Fruit fly (Drosophila melanogaster) whole organism, embryonic: ENCODE data around the gene CG32298.

Experiments
- Ada2b ChIP-seq: fragments of 200-800 bp; sonication (Bioruptor generic); IDR thresholded peaks from 2 replicates; pipeline ENCODE4 v1.3.6; 2022; ENCODE audit warnings: missing biosample characterization, missing genetic modification characterization
- Atf6 ChIP-seq: fragments of 200-800 bp; sonication (Bioruptor generic); IDR thresholded peaks from 2 replicates; pipeline ENCODE4 v1.3.6; 2022; ENCODE audit warnings: missing biosample characterization, missing genetic modification characterization
- BtbVII ChIP-seq: fragments of 200-800 bp; sonication (Bioruptor generic); optimal IDR thresholded peaks from 3 replicates; lab custom pipeline; 2017; ENCODE audit warnings: missing biosample characterization, mild to moderate bottlenecking, missing genetic modification characterization
- CG10209 ChIP-seq: fragments of 200-800 bp; sonication (Bioruptor generic); optimal IDR thresholded peaks from 3 replicates; lab custom pipeline; 2017; ENCODE audit warnings: missing biosample characterization, mild to moderate bottlenecking, missing genetic modification characterization, missing genetic modification reagents
- CG10431 ChIP-seq: fragments of 200-800 bp; sonication (Bioruptor generic); optimal IDR thresholded peaks from 3 replicates; lab custom pipeline; 2018; ENCODE audit warnings: missing biosample characterization, mild to moderate bottlenecking, missing genetic modification characterization
- CG11247 ChIP-seq: fragments of 200-800 bp; sonication (Bioruptor generic); IDR thresholded peaks from 2 replicates; pipeline ENCODE4 v1.3.6; 2022; ENCODE audit warnings: missing biosample characterization, missing genetic modification characterization
- CG12391 ChIP-seq: fragments of 200-800 bp; sonication (Bioruptor generic); optimal IDR thresholded peaks from 3 replicates; lab custom pipeline; 2018; ENCODE audit warnings: missing biosample characterization, mild to moderate bottlenecking, missing genetic modification characterization, moderate library complexity
- CG12744 ChIP-seq: fragments of 200-800 bp; sonication (Bioruptor generic); optimal IDR thresholded peaks from 2 replicates; lab custom pipeline; 2016; ENCODE audit warnings: missing biosample characterization, missing genetic modification characterization
- CG12942 ChIP-seq: fragments of 200-800 bp; sonication (Bioruptor generic); optimal IDR thresholded peaks from 3 replicates; lab custom pipeline; 2016; ENCODE audit warnings: missing biosample characterization, missing genetic modification characterization
- CG13296 ChIP-seq: fragments of 200-800 bp; sonication (Bioruptor generic); optimal IDR thresholded peaks from 3 replicates; lab custom pipeline; 2018; ENCODE audit warnings: missing biosample characterization, mild to moderate bottlenecking, missing genetic modification characterization
- CG13424 ChIP-seq: fragments of 200-800 bp; sonication (Bioruptor generic); optimal IDR thresholded peaks from 2 replicates; lab custom pipeline; 2019; ENCODE audit warnings: missing biosample characterization, mild to moderate bottlenecking, missing genetic modification characterization, moderate library complexity
- CG14667 ChIP-seq: fragments of 200-800 bp; sonication (Bioruptor generic); IDR thresholded peaks from 2 replicates; pipeline ENCODE4 v1.3.6; 2022; ENCODE audit warnings: missing biosample characterization, missing genetic modification characterization
- CG15073 ChIP-seq: fragments of 200-800 bp; sonication (Bioruptor generic); optimal IDR thresholded peaks from 2 replicates; lab custom pipeline; 2016; ENCODE audit warnings: missing biosample characterization, missing genetic modification characterization
- CG15269 ChIP-seq: fragments of 200-800 bp; sonication (Bioruptor generic); optimal IDR thresholded peaks from 2 replicates; lab custom pipeline; 2018; ENCODE audit warnings: missing biosample characterization, mild to moderate bottlenecking, missing genetic modification characterization, moderate library complexity
- CG18262 ChIP-seq: fragments of 200-800 bp; optimal IDR thresholded peaks from 3 replicates; lab custom pipeline; 2019; ENCODE audit warnings: missing biosample characterization, mild to moderate bottlenecking, missing genetic modification characterization, moderate library complexity
- CG31441 ChIP-seq: fragments of 200-800 bp; sonication (Bioruptor generic); IDR thresholded peaks from 2 replicates; pipeline ENCODE4 v1.3.6; 2022; ENCODE audit warnings: missing biosample characterization, missing genetic modification characterization
- CG43689 ChIP-seq: fragments of 200-800 bp; sonication (Bioruptor generic); IDR thresholded peaks from 2 replicates; pipeline ENCODE4 v1.3.6; 2022; ENCODE audit warnings: missing biosample characterization, missing genetic modification characterization
- CG5953 ChIP-seq: fragments of 200-800 bp; sonication (Bioruptor generic); IDR thresholded peaks from 2 replicates; pipeline ENCODE4 v1.3.6; 2022; ENCODE audit warnings: missing biosample characterization, missing genetic modification characterization
- CG6765 ChIP-seq: fragments of 200-800 bp; sonication (Bioruptor generic); optimal IDR thresholded peaks from 3 replicates; lab custom pipeline; 2017; ENCODE audit warnings: missing biosample characterization, mild to moderate bottlenecking, missing genetic modification characterization
- CG7271 ChIP-seq: fragments of 200-800 bp; sonication (Bioruptor generic); optimal IDR thresholded peaks from 2 replicates; lab custom pipeline; 2018; ENCODE audit warnings: missing biosample characterization, mild to moderate bottlenecking, missing genetic modification characterization, moderate library complexity
- CG9932 ChIP-seq: fragments of 200-800 bp; sonication (Bioruptor generic); IDR thresholded peaks from 2 replicates; pipeline ENCODE4 v1.3.6; 2022; ENCODE audit warnings: missing biosample characterization, missing genetic modification characterization
- Dbx ChIP-seq: fragments of 200-800 bp; sonication (Bioruptor generic); IDR thresholded peaks from 3 replicates; pipeline ENCODE4 v1.3.6; 2022; ENCODE audit warnings: missing biosample characterization, missing genetic modification characterization
- Dp ChIP-seq: fragments of 200-800 bp; sonication (Bioruptor generic); optimal IDR thresholded peaks from 2 replicates; lab custom pipeline; 2018; ENCODE audit warnings: missing biosample characterization, mild to moderate bottlenecking, missing genetic modification characterization, moderate library complexity
- Eip74EF ChIP-seq, 2 experiments: fragments of 200-800 bp in 1 of 2; fragments of >200 bp in 1 of 2; sonication (Bioruptor generic) in 1 of 2; optimal IDR thresholded peaks; 2 replicates each; lab custom pipeline; 2017 to 2019; ENCODE audit warnings: missing biosample characterization in 2 of 2, missing genetic modification characterization in 2 of 2, mild to moderate bottlenecking in 1 of 2, moderate library complexity in 1 of 2
- Hr39 ChIP-seq: fragments of >200 bp; optimal IDR thresholded peaks from 2 replicates; lab custom pipeline; 2017
- Hsf ChIP-seq: fragments of 200-800 bp; sonication (Bioruptor generic); optimal IDR thresholded peaks from 3 replicates; lab custom pipeline; 2016; ENCODE audit warnings: missing biosample characterization, missing genetic modification characterization
- Meics ChIP-seq: fragments of 200-800 bp; sonication (Bioruptor generic); optimal IDR thresholded peaks from 2 replicates; lab custom pipeline; 2017; ENCODE audit warnings: missing biosample characterization, mild to moderate bottlenecking, missing genetic modification characterization
- NfI ChIP-seq: fragments of 200-800 bp; sonication (Bioruptor generic); optimal IDR thresholded peaks from 3 replicates; lab custom pipeline; 2018; ENCODE audit warnings: missing biosample characterization, mild to moderate bottlenecking, missing genetic modification characterization, moderate library complexity
- Six4 ChIP-seq: fragments of 200-800 bp; sonication (Bioruptor generic); optimal IDR thresholded peaks from 2 replicates; lab custom pipeline; 2016; ENCODE audit warnings: missing biosample characterization, missing genetic modification characterization
- ac ChIP-seq: fragments of 200-800 bp; sonication (Bioruptor generic); optimal IDR thresholded peaks from 3 replicates; lab custom pipeline; 2017; ENCODE audit warnings: missing biosample characterization, mild to moderate bottlenecking, missing genetic modification characterization
- bcd ChIP-seq: fragments of 200-800 bp; sonication (Bioruptor generic); optimal IDR thresholded peaks from 2 replicates; lab custom pipeline; 2017; ENCODE audit warnings: missing biosample characterization, mild to moderate bottlenecking, missing genetic modification characterization
- danr ChIP-seq: fragments of 200-800 bp; sonication (Bioruptor generic); IDR thresholded peaks from 2 replicates; pipeline ENCODE4 v1.3.6; 2022; ENCODE audit warnings: missing biosample characterization, missing genetic modification characterization
- fd3F ChIP-seq: fragments of 200-800 bp; sonication (Bioruptor generic); optimal IDR thresholded peaks from 2 replicates; lab custom pipeline; 2018; ENCODE audit warnings: missing biosample characterization, mild to moderate bottlenecking, missing genetic modification characterization, moderate library complexity
- fd64A ChIP-seq: fragments of 200-800 bp; sonication (Bioruptor generic); optimal IDR thresholded peaks from 3 replicates; lab custom pipeline; 2018; ENCODE audit warnings: missing biosample characterization, mild to moderate bottlenecking, missing genetic modification characterization
- fu2 ChIP-seq: fragments of 200-800 bp; sonication (Bioruptor generic); optimal IDR thresholded peaks from 2 replicates; lab custom pipeline; 2016; ENCODE audit warnings: missing biosample characterization, missing genetic modification characterization
- grn ChIP-seq: fragments of 200-800 bp; sonication (Bioruptor generic); optimal IDR thresholded peaks from 3 replicates; lab custom pipeline; 2017; ENCODE audit warnings: missing biosample characterization, missing genetic modification characterization
- gsb ChIP-seq: fragments of 200-800 bp; sonication (Bioruptor generic); IDR thresholded peaks from 2 replicates; pipeline ENCODE4 v1.3.6; 2022; ENCODE audit warnings: missing biosample characterization, missing genetic modification characterization
- inv ChIP-seq: fragments of 200-800 bp; sonication (Bioruptor generic); IDR thresholded peaks from 2 replicates; pipeline ENCODE4 v1.3.6; 2022; ENCODE audit warnings: missing biosample characterization, missing genetic modification characterization; ENCODE audit not compliant: partially characterized antibody
- lilli ChIP-seq: fragments of 200-800 bp; sonication (Bioruptor generic); optimal IDR thresholded peaks from 3 replicates; lab custom pipeline; 2016; ENCODE audit warnings: missing biosample characterization, missing genetic modification characterization
- mld ChIP-seq: fragments of 200-800 bp; sonication (Bioruptor generic); IDR thresholded peaks from 3 replicates; pipeline ENCODE4 v1.3.6; 2022; ENCODE audit warnings: missing biosample characterization, missing genetic modification characterization; ENCODE audit not compliant: partially characterized antibody
- nerfin-1 ChIP-seq: fragments of 200-800 bp; sonication (Bioruptor generic); optimal IDR thresholded peaks from 3 replicates; lab custom pipeline; 2019; ENCODE audit warnings: missing biosample characterization, mild to moderate bottlenecking, missing genetic modification characterization, moderate library complexity
- nerfin-2 ChIP-seq: fragments of 200-800 bp; sonication (Bioruptor generic); IDR thresholded peaks from 2 replicates; pipeline ENCODE4 v1.3.6; 2022; ENCODE audit warnings: missing biosample characterization, missing genetic modification characterization; ENCODE audit not compliant: partially characterized antibody
- p53 ChIP-seq: fragments of 200-800 bp; sonication (Bioruptor generic); optimal IDR thresholded peaks from 2 replicates; lab custom pipeline; 2016; ENCODE audit warnings: missing biosample characterization, missing genetic modification characterization
- phol ChIP-seq: fragments of 200-800 bp; sonication (Bioruptor generic); optimal IDR thresholded peaks from 3 replicates; lab custom pipeline; 2018; ENCODE audit warnings: missing biosample characterization, mild to moderate bottlenecking, missing genetic modification characterization, moderate library complexity
- pros ChIP-seq: fragments of 200-800 bp; sonication (Bioruptor generic); optimal IDR thresholded peaks from 3 replicates; lab custom pipeline; 2019; ENCODE audit warnings: missing biosample characterization, mild to moderate bottlenecking, missing genetic modification characterization, moderate library complexity
- so ChIP-seq: fragments of 200-800 bp; sonication (Bioruptor generic); IDR thresholded peaks from 3 replicates; pipeline ENCODE4 v1.3.6; 2022; ENCODE audit warnings: missing biosample characterization, missing genetic modification characterization
- sqz ChIP-seq: fragments of 200-800 bp; sonication (Bioruptor generic); optimal IDR thresholded peaks from 3 replicates; lab custom pipeline; 2018; ENCODE audit warnings: missing biosample characterization, mild to moderate bottlenecking, missing genetic modification characterization
- tin ChIP-seq: fragments of 200-800 bp; sonication (Bioruptor generic); optimal IDR thresholded peaks from 3 replicates; lab custom pipeline; 2016; ENCODE audit warnings: missing biosample characterization, missing genetic modification characterization
- ttk ChIP-seq: fragments of 200-800 bp; sonication (Bioruptor generic); IDR thresholded peaks from 2 replicates; pipeline ENCODE4 v2.1.2; 2022; ENCODE audit warnings: missing biosample characterization, missing genetic modification characterization
- tx ChIP-seq: fragments of 200-800 bp; sonication (Bioruptor generic); optimal IDR thresholded peaks from 2 replicates; lab custom pipeline; 2016; ENCODE audit warnings: missing biosample characterization, missing genetic modification characterization
- wor ChIP-seq: fragments of 200-800 bp; sonication (Bioruptor generic); IDR thresholded peaks from 2 replicates; pipeline ENCODE4 v1.3.6; 2022; ENCODE audit warnings: missing biosample characterization, missing genetic modification characterization

Gene CG32298

DNA sequence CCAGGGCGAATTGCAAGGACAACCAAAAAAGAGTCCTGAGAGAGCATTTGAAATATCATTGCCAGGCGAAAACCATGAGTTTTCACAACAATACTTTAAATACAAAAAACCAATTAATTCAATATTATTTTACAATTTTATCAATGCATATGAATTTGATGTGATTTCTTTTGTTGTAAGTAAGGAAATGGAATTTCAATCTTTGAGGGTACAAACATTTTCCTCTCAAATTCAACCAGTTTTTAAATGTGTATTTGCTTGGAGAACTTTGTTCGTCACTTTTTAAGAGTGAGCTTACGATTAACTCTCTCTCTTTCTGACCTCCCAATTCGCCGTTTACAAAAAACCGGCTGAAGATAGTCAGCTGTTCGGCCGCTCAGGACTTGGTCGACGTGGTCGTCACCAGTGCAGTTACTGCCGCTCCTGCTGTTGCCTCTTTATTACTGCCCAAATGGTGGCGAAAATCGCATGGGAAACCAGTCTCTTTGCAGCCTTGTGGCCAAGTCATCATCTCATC, 20.8 kb upstream of the CG32298 start (continued):
- TF ChIP-seq Ada2b (GFP tag; lab: Robert Waterston, UW), result peak; percentile 54; the same call in 1 of the 2 replicates
- no peak for TF ChIP-seq tin
- TF ChIP-seq CG12391, result peak; percentile 41
- peak; percentile 69 for TF ChIP-seq Meics (GFP tag; lab: Kevin White, UChicago)
- TF ChIP-seq lilli, result peak; percentile 41
- no peak for TF ChIP-seq tx
- TF ChIP-seq nerfin-2 (GFP tag; lab: Robert Waterston, UW), result no peak
- no peak for TF ChIP-seq Six4 (GFP tag; lab: Kevin White, UChicago)
- no peak for TF ChIP-seq CG15073
- TF ChIP-seq fu2 (GFP tag; lab: Kevin White, UChicago), result no peak
- 0 out of 2 replicates have a peak, but pooled peaks have one; percentile 18 for TF ChIP-seq ttk (GFP tag; lab: Robert Waterston, UW)
- peak; percentile 48 for TF ChIP-seq NfI (GFP tag; lab: Kevin White, UChicago)
- TF ChIP-seq CG12744 (GFP tag; lab: Kevin White, UChicago), result no peak
- TF ChIP-seq gsb (GFP tag; lab: Robert Waterston, UW), result no peak
- peak; percentile 73 for TF ChIP-seq Atf6 (GFP tag; lab: Robert Waterston, UW)
- no peak for TF ChIP-seq CG12942 (GFP tag; lab: Kevin White, UChicago)
- TF ChIP-seq wor, result 0 out of 2 replicates have a peak, but pooled peaks have one; percentile 34
- TF ChIP-seq Eip74EF (GFP tag; optimal IDR thresholded peaks at IDR 0.05; lab: Kevin White, UChicago), result no peak
- TF ChIP-seq CG5953 (GFP tag; lab: Robert Waterston, UW), result no peak
- TF ChIP-seq fd64A (GFP tag; lab: Kevin White, UChicago), result no peak
- TF ChIP-seq so (GFP tag; lab: Robert Waterston, UW), result 0 out of 3 replicates have a peak, but pooled peaks have one; percentile 30
- no peak for TF ChIP-seq grn
- TF ChIP-seq pros, result no peak
- no peak for TF ChIP-seq CG11247 (GFP tag; lab: Robert Waterston, UW)
- no peak; the same call in 1 of the 2 replicates for TF ChIP-seq danr
- TF ChIP-seq inv (GFP tag; lab: Robert Waterston, UW), result no peak
- peak; percentile 72 for TF ChIP-seq CG13424
- TF ChIP-seq bcd (GFP tag; lab: Kevin White, UChicago), result peak; percentile 35
- TF ChIP-seq mld, result no peak
- TF ChIP-seq CG18262 (tag; lab: Kevin White, UChicago), result no peak
- TF ChIP-seq Dp (GFP tag; lab: Kevin White, UChicago), result no peak
- peak; percentile 32 for TF ChIP-seq CG6765 (GFP tag; lab: Kevin White, UChicago)
- peak; percentile 20 for TF ChIP-seq phol (tag; lab: Kevin White, UChicago)
- peak; percentile 48 for TF ChIP-seq BtbVII (GFP tag; lab: Kevin White, UChicago)
- peak; percentile 14 for TF ChIP-seq CG10209
- peak; percentile 47 for TF ChIP-seq CG9932
- no peak for TF ChIP-seq ac (GFP tag; lab: Kevin White, UChicago)
- peak; percentile 51 for TF ChIP-seq CG13296 (GFP tag; lab: Kevin White, UChicago)
- TF ChIP-seq CG14667 (GFP tag; lab: Robert Waterston, UW), result no peak
- no peak for TF ChIP-seq Hr39 (lab: Kevin White, UChicago)
- TF ChIP-seq Dbx (GFP tag; lab: Robert Waterston, UW), result peak; percentile 69; the same call in 2 of the 3 replicates
- TF ChIP-seq CG7271 (tag; lab: Kevin White, UChicago), result no peak
- TF ChIP-seq CG10431 (GFP tag; lab: Kevin White, UChicago), result no peak
- peak; percentile 58 for TF ChIP-seq CG15269 (tag; lab: Kevin White, UChicago)
- no peak for TF ChIP-seq nerfin-1
- TF ChIP-seq CG31441, result no peak
- TF ChIP-seq CG43689 (GFP tag; lab: Robert Waterston, UW), result no peak
- peak; percentile 36 for TF ChIP-seq Hsf
- TF ChIP-seq fd3F (GFP tag; lab: Kevin White, UChicago), result peak; percentile 44
- no peak for TF ChIP-seq sqz (GFP tag; lab: Kevin White, UChicago)
- TF ChIP-seq p53 (GFP tag; lab: Kevin White, UChicago), result no peak
